Worm (Caenorhabditis elegans) whole organism, early embryonic: ENCODE results near the gene egl-46.

Experiments used
- F13C5.2 ChIP-seq: sonication (generic microtip); optimal IDR thresholded peaks from 2 replicates; lab custom pipeline; 2017; ENCODE audit warnings: mild to moderate bottlenecking, missing genetic modification characterization, inconsistent platforms, missing compliant biosample characterization
- aly-1 ChIP-seq: sonication (generic microtip); optimal IDR thresholded peaks from 2 replicates; lab custom pipeline; 2016; ENCODE audit warnings: missing genetic modification characterization, missing compliant biosample characterization
- ama-1 ChIP-seq: fragments of 150-350 bp; optimal IDR thresholded peaks from 2 replicates; lab custom pipeline; 2014
- ceh-13 ChIP-seq: fragments of 200-800 bp; sonication (Bioruptor generic); optimal IDR thresholded peaks from 2 replicates; lab custom pipeline; 2018; ENCODE audit warnings: mild to moderate bottlenecking, missing genetic modification characterization, missing compliant biosample characterization
- ceh-36 ChIP-seq: sonication (generic microtip); optimal IDR thresholded peaks from 2 replicates; lab custom pipeline; 2016; ENCODE audit warnings: missing genetic modification characterization, inconsistent platforms, missing compliant biosample characterization
- ets-7 ChIP-seq: sonication (generic microtip); optimal IDR thresholded peaks from 2 replicates; lab custom pipeline; 2016; ENCODE audit warnings: missing genotype, missing genetic modification characterization, missing compliant biosample characterization
- flt-1 ChIP-seq: fragments of 200-800 bp; sonication (Bioruptor generic); IDR thresholded peaks from 2 replicates; pipeline ENCODE4 v1.3.6; 2022; ENCODE audit warnings: missing genetic modification characterization, missing compliant biosample characterization
- hmbx-1 ChIP-seq: sonication (generic microtip); optimal IDR thresholded peaks from 2 replicates; lab custom pipeline; 2016; ENCODE audit warnings: mild to moderate bottlenecking, missing genetic modification characterization, missing compliant biosample characterization
- hmg-4 ChIP-seq: fragments of 200-800 bp; sonication (Bioruptor generic); optimal IDR thresholded peaks from 2 replicates; lab custom pipeline; 2018; ENCODE audit warnings: mild to moderate bottlenecking, missing genetic modification characterization, missing compliant biosample characterization
- hnd-1 ChIP-seq: sonication (generic microtip); optimal IDR thresholded peaks from 2 replicates; lab custom pipeline; 2016; ENCODE audit warnings: missing genetic modification characterization, missing compliant biosample characterization
- pes-1 ChIP-seq: fragments of 200-800 bp; sonication (Bioruptor generic); IDR thresholded peaks from 2 replicates; pipeline ENCODE4 v1.3.6; 2022; ENCODE audit warnings: missing genetic modification reagents, missing genetic modification characterization, missing compliant biosample characterization
- scrt-1 ChIP-seq: fragments of 200-800 bp; sonication (Bioruptor generic); IDR thresholded peaks from 2 replicates; pipeline ENCODE4 v1.3.6; 2022; ENCODE audit warnings: missing genetic modification characterization, missing compliant biosample characterization
- sea-1 ChIP-seq: fragments of 200-800 bp; sonication (Bioruptor generic); conservative IDR thresholded peaks from 2 replicates; pipeline ENCODE4 v1.3.6; 2022; ENCODE audit warnings: missing genetic modification characterization, missing compliant biosample characterization
- tbx-11 ChIP-seq: fragments of 200-800 bp; sonication (Bioruptor generic); IDR thresholded peaks from 2 replicates; pipeline ENCODE4 v1.3.6; 2022; ENCODE audit warnings: missing genetic modification characterization, missing compliant biosample characterization

DNA sequence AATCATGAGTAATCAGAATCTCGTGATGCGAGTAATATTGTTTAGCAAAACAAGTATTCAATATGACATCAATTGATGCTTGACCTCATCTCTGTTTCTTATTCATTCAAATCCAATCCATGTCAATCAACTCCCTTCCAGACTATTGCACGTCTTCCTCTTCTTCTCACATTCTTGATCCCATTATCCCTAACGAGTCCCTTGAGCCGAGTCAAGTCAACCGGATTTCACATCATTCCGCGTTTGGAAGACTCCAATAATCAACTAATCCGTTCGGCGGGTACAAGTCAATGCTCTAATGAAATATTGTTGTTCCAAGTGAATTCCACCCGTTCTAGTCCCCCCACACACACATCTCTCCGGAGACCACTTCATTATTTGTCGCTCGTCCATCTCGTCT lies 44.9 kb upstream of the egl-46 start:
- TF ChIP-seq hmg-4 (GFP tag; lab: Kevin White, UChicago) (no peak), ets-7 (no peak), flt-1 (GFP tag; lab: Robert Waterston, UW) (no peak), hnd-1 (tag; lab: Kevin White, UChicago) (no peak), hmbx-1 (tag; lab: Kevin White, UChicago) (no peak), aly-1 (no peak), F13C5.2 (tag; lab: Kevin White, UChicago) (no peak), ama-1 (no peak), ceh-13 (GFP tag; lab: Kevin White, UChicago) (no peak), pes-1 (GFP tag; lab: Robert Waterston, UW) (no peak), tbx-11 (no peak), ceh-36 (tag; lab: Kevin White, UChicago) (no peak), sea-1 (no peak), scrt-1 (no peak)
